Fruit fly (Drosophila melanogaster) whole organism, embryonic: ENCODE measurements around the gene Ilp6.

ENCODE experiments used
- B-H1 ChIP-seq: fragments of 200-800 bp; sonication (Bioruptor generic); IDR thresholded peaks from 3 replicates; pipeline ENCODE4 v1.3.6; 2022; ENCODE audit warnings: missing biosample characterization, missing genetic modification characterization
- Bgb ChIP-seq: fragments of 200-800 bp; sonication (Bioruptor generic); IDR thresholded peaks from 2 replicates; pipeline ENCODE4 v1.3.6; 2022; ENCODE audit warnings: missing biosample characterization, missing genetic modification characterization; ENCODE audit not compliant: partially characterized antibody
- BtbVII ChIP-seq: fragments of 200-800 bp; sonication (Bioruptor generic); optimal IDR thresholded peaks from 3 replicates; lab custom pipeline; 2017; ENCODE audit warnings: missing biosample characterization, mild to moderate bottlenecking, missing genetic modification characterization
- CG11456 ChIP-seq: fragments of 200-800 bp; sonication (Bioruptor generic); IDR thresholded peaks from 3 replicates; pipeline ENCODE4 v1.3.6; 2022; ENCODE audit warnings: missing biosample characterization, missing genetic modification characterization
- CG11723 ChIP-seq: fragments of 200-800 bp; sonication (Bioruptor generic); optimal IDR thresholded peaks from 2 replicates; lab custom pipeline; 2017; ENCODE audit warnings: missing biosample characterization, mild to moderate bottlenecking, missing genetic modification characterization
- CG12391 ChIP-seq: fragments of 200-800 bp; sonication (Bioruptor generic); optimal IDR thresholded peaks from 3 replicates; lab custom pipeline; 2018; ENCODE audit warnings: missing biosample characterization, mild to moderate bottlenecking, missing genetic modification characterization, moderate library complexity
- CG17829 ChIP-seq: fragments of 200-800 bp; optimal IDR thresholded peaks from 2 replicates; lab custom pipeline; 2019; ENCODE audit warnings: missing biosample characterization, mild to moderate bottlenecking, missing genetic modification characterization, moderate library complexity
- CG18262 ChIP-seq: fragments of 200-800 bp; optimal IDR thresholded peaks from 3 replicates; lab custom pipeline; 2019; ENCODE audit warnings: missing biosample characterization, mild to moderate bottlenecking, missing genetic modification characterization, moderate library complexity
- CG2889 ChIP-seq: fragments of 200-800 bp; sonication (Bioruptor generic); IDR thresholded peaks from 3 replicates; pipeline ENCODE4 v1.3.6; 2022; ENCODE audit warnings: missing biosample characterization, missing genetic modification characterization
- CG30431 ChIP-seq: fragments of 200-800 bp; sonication (Bioruptor generic); optimal IDR thresholded peaks from 2 replicates; lab custom pipeline; 2017; ENCODE audit warnings: missing biosample characterization, missing genetic modification characterization
- CG3065 ChIP-seq: fragments of 200-800 bp; sonication (Bioruptor generic); optimal IDR thresholded peaks from 2 replicates; lab custom pipeline; 2016; ENCODE audit warnings: missing biosample characterization, missing genetic modification characterization
- CG31388 ChIP-seq: fragments of 200-800 bp; sonication (Bioruptor generic); optimal IDR thresholded peaks from 2 replicates; lab custom pipeline; 2016; ENCODE audit warnings: missing biosample characterization, missing genetic modification characterization
- CG32767 ChIP-seq: fragments of 200-800 bp; sonication (Bioruptor generic); IDR thresholded peaks from 2 replicates; pipeline ENCODE4 v1.3.6; 2022; ENCODE audit warnings: missing biosample characterization, missing genetic modification characterization
- CG5953 ChIP-seq: fragments of 200-800 bp; sonication (Bioruptor generic); IDR thresholded peaks from 2 replicates; pipeline ENCODE4 v1.3.6; 2022; ENCODE audit warnings: missing biosample characterization, missing genetic modification characterization
- CG6683 ChIP-seq: fragments of 200-800 bp; sonication (Bioruptor generic); optimal IDR thresholded peaks from 2 replicates; lab custom pipeline; 2017; ENCODE audit warnings: missing biosample characterization, mild to moderate bottlenecking, missing genetic modification characterization, missing genetic modification reagents
- CG7372 ChIP-seq: fragments of 200-800 bp; sonication (Bioruptor generic); IDR thresholded peaks from 2 replicates; pipeline ENCODE4 v1.3.6; 2022; ENCODE audit warnings: missing biosample characterization, missing genetic modification characterization
- CG7556 ChIP-seq: fragments of 200-800 bp; sonication (Bioruptor generic); optimal IDR thresholded peaks from 2 replicates; lab custom pipeline; 2017; ENCODE audit warnings: missing biosample characterization, mild to moderate bottlenecking, missing genetic modification characterization
- CG9215 ChIP-seq: fragments of 200-800 bp; sonication (Bioruptor generic); IDR thresholded peaks from 2 replicates; pipeline ENCODE4 v1.3.6; 2022; ENCODE audit warnings: missing biosample characterization, missing genetic modification characterization
- CG9727 ChIP-seq: fragments of 200-800 bp; sonication (Bioruptor generic); optimal IDR thresholded peaks from 3 replicates; lab custom pipeline; 2017; ENCODE audit warnings: missing biosample characterization, mild to moderate bottlenecking, missing genetic modification characterization
- CG9797 ChIP-seq: fragments of 200-800 bp; sonication (Bioruptor generic); optimal IDR thresholded peaks from 3 replicates; lab custom pipeline; 2018; ENCODE audit warnings: missing biosample characterization, mild to moderate bottlenecking, missing genetic modification characterization
- D19B ChIP-seq: fragments of 200-800 bp; sonication (Bioruptor generic); optimal IDR thresholded peaks from 2 replicates; lab custom pipeline; 2017; ENCODE audit warnings: missing biosample characterization, mild to moderate bottlenecking, missing genetic modification characterization
- Deaf1 ChIP-seq: fragments of 200-800 bp; optimal IDR thresholded peaks from 3 replicates; lab custom pipeline; 2019; ENCODE audit warnings: missing biosample characterization, mild to moderate bottlenecking, missing genetic modification characterization, moderate library complexity
- Dp ChIP-seq: fragments of 200-800 bp; sonication (Bioruptor generic); optimal IDR thresholded peaks from 2 replicates; lab custom pipeline; 2018; ENCODE audit warnings: missing biosample characterization, mild to moderate bottlenecking, missing genetic modification characterization, moderate library complexity
- Eip74EF ChIP-seq, 2 experiments: fragments of 200-800 bp in 1 of 2; fragments of >200 bp in 1 of 2; sonication (Bioruptor generic) in 1 of 2; optimal IDR thresholded peaks; 2 replicates each; lab custom pipeline; 2017 to 2019; ENCODE audit warnings: missing biosample characterization in 2 of 2, missing genetic modification characterization in 2 of 2, mild to moderate bottlenecking in 1 of 2, moderate library complexity in 1 of 2
- Ets97D ChIP-seq: fragments of 200-800 bp; sonication (Bioruptor generic); optimal IDR thresholded peaks from 3 replicates; lab custom pipeline; 2016; ENCODE audit warnings: missing biosample characterization, missing genetic modification characterization
- GATAe ChIP-seq: fragments of 200-800 bp; sonication (Bioruptor generic); conservative IDR thresholded peaks from 2 replicates; pipeline ENCODE4 v1.3.6; 2022; ENCODE audit warnings: missing biosample characterization, missing genetic modification characterization
- HmgD ChIP-seq: fragments of 200-800 bp; sonication (Bioruptor generic); optimal IDR thresholded peaks from 3 replicates; lab custom pipeline; 2016; ENCODE audit warnings: missing biosample characterization, missing genetic modification characterization
- Hr78 ChIP-seq, 2 experiments: fragments of 200-800 bp in 1 of 2; fragments of >200 bp in 1 of 2; sonication (Bioruptor generic) in 1 of 2; optimal IDR thresholded peaks; 2 replicates each; lab custom pipeline; 2017 to 2019; ENCODE audit warnings: missing biosample characterization in 2 of 2, missing genetic modification characterization in 2 of 2, mild to moderate bottlenecking in 1 of 2, moderate library complexity in 1 of 2
- MESR4 ChIP-seq: fragments of 200-800 bp; sonication (Bioruptor generic); optimal IDR thresholded peaks from 2 replicates; lab custom pipeline; 2018; ENCODE audit warnings: missing biosample characterization, mild to moderate bottlenecking, missing genetic modification characterization, moderate library complexity
- Nf-YA ChIP-seq: fragments of 200-800 bp; sonication (Bioruptor generic); IDR thresholded peaks from 2 replicates; pipeline ENCODE4 v1.3.6; 2022; ENCODE audit warnings: missing biosample characterization, missing genetic modification characterization
- Sox102F ChIP-seq: fragments of 200-800 bp; sonication (Bioruptor generic); optimal IDR thresholded peaks from 2 replicates; lab custom pipeline; 2018; ENCODE audit warnings: missing biosample characterization, mild to moderate bottlenecking, missing genetic modification characterization, moderate library complexity
- al ChIP-seq: fragments of 200-800 bp; sonication (Bioruptor generic); IDR thresholded peaks from 2 replicates; pipeline ENCODE4 v1.3.6; 2022; ENCODE audit warnings: missing biosample characterization, missing genetic modification characterization
- cas ChIP-seq: fragments of 200-800 bp; sonication (Bioruptor generic); IDR thresholded peaks from 2 replicates; pipeline ENCODE4 v1.3.6; 2022; ENCODE audit warnings: missing biosample characterization, missing genetic modification characterization
- disco-r ChIP-seq: fragments of 200-800 bp; sonication (Bioruptor generic); optimal IDR thresholded peaks from 2 replicates; lab custom pipeline; 2016; ENCODE audit warnings: missing biosample characterization, missing genetic modification characterization
- dmrt99B ChIP-seq: fragments of 200-800 bp; sonication (Bioruptor generic); optimal IDR thresholded peaks from 2 replicates; lab custom pipeline; 2018; ENCODE audit warnings: missing biosample characterization, mild to moderate bottlenecking, missing genetic modification characterization, moderate library complexity
- grn ChIP-seq: fragments of 200-800 bp; sonication (Bioruptor generic); optimal IDR thresholded peaks from 3 replicates; lab custom pipeline; 2017; ENCODE audit warnings: missing biosample characterization, missing genetic modification characterization
- gro ChIP-seq: fragments of 200-800 bp; sonication (Bioruptor generic); optimal IDR thresholded peaks from 2 replicates; lab custom pipeline; 2016; ENCODE audit warnings: missing biosample characterization, missing genetic modification characterization
- her ChIP-seq: fragments of 200-800 bp; sonication (Bioruptor generic); optimal IDR thresholded peaks from 2 replicates; lab custom pipeline; 2016; ENCODE audit warnings: missing biosample characterization, missing genetic modification characterization
- kah ChIP-seq: fragments of 200-800 bp; sonication (Bioruptor generic); optimal IDR thresholded peaks from 2 replicates; lab custom pipeline; 2018; ENCODE audit warnings: missing biosample characterization, mild to moderate bottlenecking, missing genetic modification characterization
- lmd ChIP-seq: fragments of 200-800 bp; sonication (Bioruptor generic); IDR thresholded peaks from 2 replicates; pipeline ENCODE4 v1.3.6; 2022; ENCODE audit warnings: missing biosample characterization, missing genetic modification characterization
- scrt ChIP-seq: fragments of 200-800 bp; sonication (Bioruptor generic); optimal IDR thresholded peaks from 2 replicates; lab custom pipeline; 2018; ENCODE audit warnings: missing biosample characterization, mild to moderate bottlenecking, missing genetic modification characterization, moderate library complexity
- sim ChIP-seq: fragments of 200-800 bp; sonication (Bioruptor generic); IDR thresholded peaks from 2 replicates; pipeline ENCODE4 v1.3.6; 2022; ENCODE audit warnings: missing biosample characterization, missing genetic modification characterization
- slou ChIP-seq: fragments of 200-800 bp; sonication (Bioruptor generic); optimal IDR thresholded peaks from 3 replicates; lab custom pipeline; 2016; ENCODE audit warnings: missing biosample characterization, missing genetic modification characterization
- stc ChIP-seq: fragments of 200-800 bp; sonication (Bioruptor generic); IDR thresholded peaks from 2 replicates; pipeline ENCODE4 v1.3.6; 2022; ENCODE audit warnings: missing biosample characterization, missing genetic modification characterization
- stwl ChIP-seq: fragments of 200-800 bp; sonication (Bioruptor generic); optimal IDR thresholded peaks from 3 replicates; lab custom pipeline; 2018; ENCODE audit warnings: missing biosample characterization, mild to moderate bottlenecking, missing genetic modification characterization, moderate library complexity
- tap ChIP-seq: fragments of 200-800 bp; optimal IDR thresholded peaks from 3 replicates; lab custom pipeline; 2019; ENCODE audit warnings: missing biosample characterization, mild to moderate bottlenecking, missing genetic modification characterization, moderate library complexity
- vnd ChIP-seq: fragments of 200-800 bp; sonication (Bioruptor generic); IDR thresholded peaks from 3 replicates; pipeline ENCODE4 v1.3.6; 2022; ENCODE audit warnings: missing biosample characterization, missing genetic modification characterization; ENCODE audit not compliant: partially characterized antibody
- wek ChIP-seq: fragments of 200-800 bp; sonication (Bioruptor generic); optimal IDR thresholded peaks from 3 replicates; lab custom pipeline; 2018; ENCODE audit warnings: missing biosample characterization, mild to moderate bottlenecking, missing genetic modification characterization, moderate library complexity
- yki ChIP-seq: fragments of >200 bp; optimal IDR thresholded peaks from 3 replicates; lab custom pipeline; 2018

The Ilp6 gene

dm6 chrX:2296230-2297044, 38.0 kb downstream of the Ilp6 start (continued):
- peak; percentile 49 for TF ChIP-seq Ets97D
- peak; percentile 80 for TF ChIP-seq CG3065
- TF ChIP-seq HmgD (GFP tag; lab: Kevin White, UChicago): peak; percentile 88
- peak; percentile 93 for TF ChIP-seq her (GFP tag; lab: Kevin White, UChicago)
- TF ChIP-seq wek (GFP tag; lab: Kevin White, UChicago): peak; percentile 73
- peak; percentile 64 for TF ChIP-seq grn (GFP tag; lab: Kevin White, UChicago)
- peak; percentile 70 for TF ChIP-seq stc (GFP tag; lab: Robert Waterston, UW)
- TF ChIP-seq MESR4 (GFP tag; lab: Kevin White, UChicago): no peak
- TF ChIP-seq Sox102F (GFP tag; lab: Kevin White, UChicago): peak; percentile 90
- TF ChIP-seq disco-r (GFP tag; lab: Kevin White, UChicago): peak; percentile 89
- TF ChIP-seq Bgb: no peak; the same call in 1 of the 2 replicates
- peak; percentile 91 for TF ChIP-seq CG17829 (tag; lab: Kevin White, UChicago)
- TF ChIP-seq Nf-YA (GFP tag; lab: Robert Waterston, UW): peak; percentile 64
- no peak; the same call in 1 of the 3 replicates for TF ChIP-seq B-H1 (GFP tag; lab: Robert Waterston, UW)
- TF ChIP-seq tap (tag; lab: Kevin White, UChicago): peak; percentile 79
- TF ChIP-seq CG9797 (GFP tag; lab: Kevin White, UChicago): peak; percentile 45
- TF ChIP-seq CG5953 (GFP tag; lab: Robert Waterston, UW): 0 out of 2 replicates have a peak, but pooled peaks have one; percentile 11
- TF ChIP-seq CG6683: peak; percentile 79
- TF ChIP-seq cas: peak; percentile 52; the same call in 1 of the 2 replicates
- peak; percentile 90 for TF ChIP-seq lmd (GFP tag; lab: Robert Waterston, UW)
- TF ChIP-seq CG11723 (GFP tag; lab: Kevin White, UChicago): peak; percentile 91
- peak; percentile 95 for TF ChIP-seq BtbVII (GFP tag; lab: Kevin White, UChicago)
- peak; percentile 76 for TF ChIP-seq CG31388 (GFP tag; lab: Kevin White, UChicago)
- peak; percentile 69 for TF ChIP-seq al (GFP tag; lab: Robert Waterston, UW)
- TF ChIP-seq vnd: no peak
- peak; percentile 63; the same call in 2 of the 3 replicates for TF ChIP-seq CG11456 (GFP tag; lab: Robert Waterston, UW)
- TF ChIP-seq Dp (GFP tag; lab: Kevin White, UChicago): no peak
- peak; percentile 79 for TF ChIP-seq CG7372
- peak; percentile 96 for TF ChIP-seq dmrt99B
- peak; percentile 77 for TF ChIP-seq slou (GFP tag; lab: Kevin White, UChicago)
- TF ChIP-seq Hr78 (GFP tag; optimal IDR thresholded peaks at IDR 0.05; lab: Kevin White, UChicago): peak in 1 of 2 experiments; percentile 87
- peak; percentile 98 for TF ChIP-seq CG7556
- peak; percentile 83 for TF ChIP-seq scrt (GFP tag; lab: Kevin White, UChicago)
- TF ChIP-seq Eip74EF (GFP tag; optimal IDR thresholded peaks at IDR 0.05; lab: Kevin White, UChicago): peak in 1 of 2 experiments; percentile 94
- TF ChIP-seq stwl: peak; percentile 3
- TF ChIP-seq kah: peak; percentile 88
- no peak for TF ChIP-seq yki (lab: Kevin White, UChicago)
- peak; percentile 96 for TF ChIP-seq CG9727
- peak; percentile 71 for TF ChIP-seq CG32767 (GFP tag; lab: Robert Waterston, UW)
- peak; percentile 84 for TF ChIP-seq D19B
- TF ChIP-seq Deaf1 (tag; lab: Kevin White, UChicago): peak; percentile 72
- peak; percentile 98 for TF ChIP-seq CG18262 (tag; lab: Kevin White, UChicago)
- peak; percentile 85 for TF ChIP-seq CG9215 (GFP tag; lab: Robert Waterston, UW)
- peak; percentile 91 for TF ChIP-seq CG12391 (tag; lab: Kevin White, UChicago)
- TF ChIP-seq sim (GFP tag; lab: Robert Waterston, UW): no peak
- TF ChIP-seq gro (GFP tag; lab: Kevin White, UChicago): peak; percentile 90
- no peak for TF ChIP-seq GATAe (GFP tag; lab: Robert Waterston, UW)
- TF ChIP-seq CG2889 (GFP tag; lab: Robert Waterston, UW): no peak
- peak; percentile 95 for TF ChIP-seq CG30431
